Worm (Caenorhabditis elegans) whole organism, L3 larva: ENCODE results near the gene srg-41.

ENCODE experiments used
- aly-2 ChIP-seq: fragments of 150-350 bp; optimal IDR thresholded peaks from 2 replicates; lab custom pipeline; 2014; ENCODE audit warnings: missing biosample characterization, missing genetic modification characterization
- ama-1 ChIP-seq: fragments of 150-350 bp; optimal IDR thresholded peaks from 2 replicates; lab custom pipeline; 2018
- ceh-16 ChIP-seq: sonication (generic microtip); optimal IDR thresholded peaks from 2 replicates; lab custom pipeline; 2017; ENCODE audit warnings: missing biosample characterization, missing genetic modification characterization
- ceh-28 ChIP-seq: fragments of 150-350 bp; optimal IDR thresholded peaks from 2 replicates; lab custom pipeline; 2014; ENCODE audit warnings: missing biosample characterization, missing genetic modification reagents, missing genetic modification characterization
- ceh-82 ChIP-seq: fragments of 150-350 bp; optimal IDR thresholded peaks from 2 replicates; lab custom pipeline; 2014; ENCODE audit warnings: missing biosample characterization, missing genetic modification characterization
- daf-12 ChIP-seq: fragments of 150-350 bp; optimal IDR thresholded peaks from 2 replicates; lab custom pipeline; 2014; ENCODE audit warnings: missing biosample characterization, missing genetic modification reagents, missing genetic modification characterization
- egl-5 ChIP-seq: fragments of 150-350 bp; optimal IDR thresholded peaks from 2 replicates; lab custom pipeline; 2017; ENCODE audit warnings: missing biosample characterization, missing genetic modification reagents, missing genetic modification characterization, inconsistent platforms
- elt-1 ChIP-seq: fragments of 150-350 bp; optimal IDR thresholded peaks from 2 replicates; lab custom pipeline; 2014; ENCODE audit warnings: missing biosample characterization, missing genetic modification characterization
- elt-2 ChIP-seq: sonication (generic microtip); optimal IDR thresholded peaks from 2 replicates; lab custom pipeline; 2016; ENCODE audit warnings: missing genetic modification reagents, mild to moderate bottlenecking, missing genetic modification characterization, missing compliant biosample characterization
- elt-3 ChIP-seq, 3 experiments: fragments of 150-350 bp in 1 of 3; sonication (generic microtip) in 2 of 3; optimal IDR thresholded peaks; 2 replicates in 2 of 3; 4 replicates in 1 of 3; lab custom pipeline; 2014 to 2017; ENCODE audit warnings: missing biosample characterization in 3 of 3, missing genetic modification characterization in 3 of 3
- eor-1 ChIP-seq, 2 experiments: fragments of 150-350 bp; optimal IDR thresholded peaks; 2 replicates each; lab custom pipeline; 2014 to 2018; ENCODE audit warnings: missing biosample characterization in 2 of 2, missing genetic modification characterization in 2 of 2
- fkh-10 ChIP-seq: sonication (generic microtip); optimal IDR thresholded peaks from 2 replicates; lab custom pipeline; 2017; ENCODE audit warnings: missing biosample characterization, missing genetic modification reagents, missing genetic modification characterization
- fkh-2 ChIP-seq: fragments of 150-350 bp; optimal IDR thresholded peaks from 2 replicates; lab custom pipeline; 2014; ENCODE audit warnings: missing biosample characterization, missing genetic modification reagents, missing genetic modification characterization
- hmg-11 ChIP-seq: sonication (generic microtip); optimal IDR thresholded peaks from 2 replicates; lab custom pipeline; 2016; ENCODE audit warnings: missing genetic modification characterization, missing compliant biosample characterization
- jun-1 ChIP-seq: fragments of 150-350 bp; optimal IDR thresholded peaks from 2 replicates; lab custom pipeline; 2014; ENCODE audit warnings: missing biosample characterization, missing genetic modification reagents, missing genetic modification characterization
- lin-39 ChIP-seq: fragments of 150-350 bp; optimal IDR thresholded peaks from 2 replicates; lab custom pipeline; 2018; ENCODE audit warnings: missing biosample characterization, missing genetic modification reagents, missing genetic modification characterization
- lsy-12 ChIP-seq: sonication (generic microtip); optimal IDR thresholded peaks from 2 replicates; lab custom pipeline; 2016; ENCODE audit warnings: mild to moderate bottlenecking, missing genetic modification characterization, missing compliant biosample characterization
- mdl-1 ChIP-seq: fragments of 150-350 bp; optimal IDR thresholded peaks from 2 replicates; lab custom pipeline; 2014; ENCODE audit warnings: missing biosample characterization, missing genetic modification characterization
- mml-1 ChIP-seq: fragments of 150-350 bp; sonication (generic microtip); optimal IDR thresholded peaks from 3 replicates; lab custom pipeline; 2014; ENCODE audit warnings: missing biosample characterization, missing genetic modification characterization
- nfya-1 ChIP-seq: sonication (generic microtip); optimal IDR thresholded peaks from 2 replicates; lab custom pipeline; 2017; ENCODE audit warnings: missing genetic modification characterization, mild to moderate bottlenecking, missing compliant biosample characterization, antibody characterized with exemption, moderate library complexity; ENCODE audit not compliant: insufficient read depth
- nhr-11 ChIP-seq: fragments of 150-350 bp; optimal IDR thresholded peaks from 2 replicates; lab custom pipeline; 2014; ENCODE audit warnings: missing biosample characterization, missing genetic modification characterization
- nhr-12 ChIP-seq: fragments of 150-350 bp; optimal IDR thresholded peaks from 2 replicates; lab custom pipeline; 2014; ENCODE audit warnings: missing biosample characterization, missing genetic modification characterization
- nhr-23 ChIP-seq: fragments of 150-350 bp; optimal IDR thresholded peaks from 2 replicates; lab custom pipeline; 2014; ENCODE audit warnings: missing biosample characterization, missing genetic modification reagents, missing genetic modification characterization
- nhr-237 ChIP-seq: fragments of 150-350 bp; optimal IDR thresholded peaks from 2 replicates; lab custom pipeline; 2014; ENCODE audit warnings: missing biosample characterization, missing genetic modification characterization
- nhr-25 ChIP-seq: sonication (generic microtip); optimal IDR thresholded peaks from 2 replicates; lab custom pipeline; 2017; ENCODE audit warnings: missing biosample characterization, missing genetic modification characterization
- nhr-28 ChIP-seq: fragments of 150-350 bp; optimal IDR thresholded peaks from 2 replicates; lab custom pipeline; 2014; ENCODE audit warnings: missing biosample characterization, missing genetic modification characterization
- nhr-67 ChIP-seq: fragments of 150-350 bp; optimal IDR thresholded peaks from 2 replicates; lab custom pipeline; 2014; ENCODE audit warnings: missing biosample characterization, missing genetic modification characterization
- nhr-76 ChIP-seq: fragments of 150-350 bp; sonication (generic microtip); optimal IDR thresholded peaks from 5 replicates; lab custom pipeline; 2014; ENCODE audit warnings: missing biosample characterization, missing genetic modification characterization
- nhr-77 ChIP-seq: fragments of 150-350 bp; optimal IDR thresholded peaks from 2 replicates; lab custom pipeline; 2014; ENCODE audit warnings: missing biosample characterization, missing genetic modification characterization
- pha-4 ChIP-seq: fragments of 150-350 bp; optimal IDR thresholded peaks from 2 replicates; lab custom pipeline; 2014; ENCODE audit warnings: missing biosample characterization, missing genetic modification reagents, missing genetic modification characterization
- sea-2 ChIP-seq: fragments of 150-350 bp; sonication (generic microtip); optimal IDR thresholded peaks from 4 replicates; lab custom pipeline; 2014; ENCODE audit warnings: missing biosample characterization, missing genetic modification reagents, missing genetic modification characterization
- skn-1 ChIP-seq: fragments of 150-350 bp; optimal IDR thresholded peaks from 2 replicates; lab custom pipeline; 2014; ENCODE audit warnings: missing biosample characterization, missing genetic modification characterization
- snpc-4 ChIP-seq: fragments of 150-350 bp; optimal IDR thresholded peaks from 2 replicates; lab custom pipeline; 2014; ENCODE audit warnings: missing biosample characterization, missing genetic modification characterization
- tbx-2 ChIP-seq: sonication (generic microtip); optimal IDR thresholded peaks from 2 replicates; lab custom pipeline; 2016; ENCODE audit warnings: mild to moderate bottlenecking, missing genetic modification characterization, missing compliant biosample characterization
- unc-39 ChIP-seq: sonication (generic microtip); optimal IDR thresholded peaks from 4 replicates; lab custom pipeline; 2017; ENCODE audit warnings: missing biosample characterization, missing genetic modification characterization
- unc-62 ChIP-seq: fragments of 150-350 bp; sonication (generic microtip); optimal IDR thresholded peaks from 4 replicates; lab custom pipeline; 2014; ENCODE audit warnings: missing biosample characterization, missing genetic modification reagents, missing genetic modification characterization
- zag-1 ChIP-seq: fragments of 150-350 bp; optimal IDR thresholded peaks from 2 replicates; lab custom pipeline; 2014; ENCODE audit warnings: missing biosample characterization, missing genetic modification characterization
- ztf-11 ChIP-seq: fragments of 150-350 bp; optimal IDR thresholded peaks from 2 replicates; lab custom pipeline; 2014; ENCODE audit warnings: missing biosample characterization, missing genetic modification characterization
- ztf-4 ChIP-seq: fragments of 150-350 bp; optimal IDR thresholded peaks from 2 replicates; lab custom pipeline; 2014; ENCODE audit warnings: missing biosample characterization, missing genetic modification characterization

The srg-41 gene

ce11 chrV:11174663-11175062 lies 13.0 kb upstream of the srg-41 start:
- TF ChIP-seq snpc-4 (tag; lab: Kevin White, UChicago): peak; percentile 95
- TF ChIP-seq elt-1 (tag; lab: Kevin White, UChicago): no peak
- TF ChIP-seq hmg-11 (tag; lab: Kevin White, UChicago): peak; percentile 34
- TF ChIP-seq zag-1: no peak
- TF ChIP-seq nfya-1 (tag; lab: Kevin White, UChicago): peak; percentile 2
- TF ChIP-seq mml-1 (tag; lab: Kevin White, UChicago): no peak
- TF ChIP-seq ceh-28 (tag; lab: Kevin White, UChicago): no peak
- no peak for TF ChIP-seq nhr-76
- TF ChIP-seq elt-2 (tag; lab: Kevin White, UChicago): peak; percentile 26
- TF ChIP-seq lin-39 (tag; lab: Kevin White, UChicago): peak; percentile 35
- TF ChIP-seq egl-5: no peak
- TF ChIP-seq nhr-23 (tag; lab: Kevin White, UChicago): no peak
- no peak for TF ChIP-seq nhr-25 (tag; lab: Kevin White, UChicago)

DNA sequence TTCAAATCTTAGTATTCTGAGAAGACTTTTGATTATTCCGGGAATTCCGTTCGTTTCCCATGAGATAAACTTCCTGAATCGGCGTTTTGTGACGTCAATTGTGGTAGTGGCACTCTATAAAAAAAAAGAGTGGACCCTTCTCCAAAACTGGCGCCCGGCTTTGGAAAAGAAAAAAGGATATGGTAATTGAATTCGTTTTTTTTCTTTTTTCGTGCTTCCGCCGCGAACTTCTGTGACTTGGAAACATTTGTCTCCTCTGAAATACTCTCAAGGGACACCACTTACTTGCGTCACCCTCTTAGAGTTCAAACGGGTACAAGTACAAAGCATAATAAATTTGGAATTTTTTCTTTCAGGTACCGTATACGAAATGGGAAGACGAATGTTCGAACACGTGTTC lies 11.0 kb upstream of the srg-41 start:
- TF ChIP-seq fkh-10: peak; percentile 19
- TF ChIP-seq lin-39 (tag; lab: Kevin White, UChicago): no peak

ce11 chrV:11171906-11172305 lies 10.2 kb upstream of the srg-41 start, which contains the start of gene T19C4.5:
T19C4.5 (plus strand) TSS chrV:11172213.
- TF ChIP-seq egl-5 (no peak), fkh-2 (tag; lab: Kevin White, UChicago) (no peak), ama-1 (lab: Kevin White, UChicago) (no peak), skn-1 (tag; lab: Kevin White, UChicago) (no peak), eor-1 (tag; optimal IDR thresholded peaks at IDR 0.05; lab: Kevin White, UChicago) (no peak), nhr-11 (tag; lab: Kevin White, UChicago) (no peak), ztf-11 (tag; lab: Kevin White, UChicago) (no peak), unc-62 (GFP tag; lab: Kevin White, UChicago) (no peak), nhr-67 (tag; lab: Kevin White, UChicago) (no peak), pha-4 (tag; lab: Kevin White, UChicago) (no peak), ceh-16 (tag; lab: Kevin White, UChicago) (no peak), ztf-4 (tag; lab: Kevin White, UChicago) (no peak), snpc-4 (tag; lab: Kevin White, UChicago) (no peak), zag-1 (no peak), sea-2 (no peak)

DNA sequence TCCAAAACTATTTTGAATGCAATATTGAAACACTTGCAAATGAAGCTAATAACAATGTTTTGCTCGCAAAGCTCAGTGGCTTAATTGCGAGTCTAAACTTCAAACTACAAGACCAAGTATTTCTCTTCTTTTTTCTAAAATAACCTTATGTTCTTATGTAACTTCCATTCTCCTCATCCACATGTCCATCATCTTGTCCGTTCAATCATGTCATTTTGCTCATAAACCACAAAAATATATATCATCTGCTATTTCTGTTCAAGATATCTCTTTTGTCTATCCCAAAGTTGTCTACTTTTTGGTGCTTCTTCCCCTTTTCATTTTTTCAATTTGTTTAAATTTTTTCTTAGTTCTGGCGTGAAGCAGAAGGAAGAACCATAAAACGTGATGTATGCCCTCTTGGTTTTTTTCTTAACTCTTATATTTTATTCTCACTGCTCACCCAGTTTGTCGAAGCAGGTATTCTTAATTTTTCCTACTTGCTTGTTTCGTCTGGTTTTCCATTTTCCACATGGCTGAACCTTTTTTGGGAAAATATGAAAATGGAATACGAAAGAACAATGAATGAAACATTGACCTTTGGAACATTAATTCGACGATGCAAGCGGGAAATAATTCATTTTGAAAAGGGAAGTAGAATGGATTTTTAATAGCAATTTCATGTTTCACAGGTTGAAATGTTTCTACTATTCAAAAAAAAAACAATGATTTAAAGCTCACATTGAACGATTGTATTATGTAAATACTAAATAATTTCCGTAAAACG lies 9.1 kb upstream of the srg-41 start:
- TF ChIP-seq daf-12 (tag; lab: Kevin White, UChicago): no peak
- TF ChIP-seq mdl-1 (tag; lab: Kevin White, UChicago): no peak
- TF ChIP-seq ztf-11 (tag; lab: Kevin White, UChicago): no peak
- TF ChIP-seq nhr-12 (tag; lab: Kevin White, UChicago): no peak
- no peak for TF ChIP-seq skn-1 (tag; lab: Kevin White, UChicago)
- TF ChIP-seq ceh-16 (tag; lab: Kevin White, UChicago): no peak
- no peak for TF ChIP-seq elt-1 (tag; lab: Kevin White, UChicago)
- TF ChIP-seq nhr-237 (tag; lab: Kevin White, UChicago): no peak
- no peak for TF ChIP-seq ama-1 (lab: Kevin White, UChicago)
- no peak for TF ChIP-seq unc-62 (GFP tag; lab: Kevin White, UChicago)
- no peak for TF ChIP-seq zag-1
- TF ChIP-seq ztf-4 (tag; lab: Kevin White, UChicago): no peak
- no peak for TF ChIP-seq fkh-10
- TF ChIP-seq, all 47 proteins: peak for 0

DNA sequence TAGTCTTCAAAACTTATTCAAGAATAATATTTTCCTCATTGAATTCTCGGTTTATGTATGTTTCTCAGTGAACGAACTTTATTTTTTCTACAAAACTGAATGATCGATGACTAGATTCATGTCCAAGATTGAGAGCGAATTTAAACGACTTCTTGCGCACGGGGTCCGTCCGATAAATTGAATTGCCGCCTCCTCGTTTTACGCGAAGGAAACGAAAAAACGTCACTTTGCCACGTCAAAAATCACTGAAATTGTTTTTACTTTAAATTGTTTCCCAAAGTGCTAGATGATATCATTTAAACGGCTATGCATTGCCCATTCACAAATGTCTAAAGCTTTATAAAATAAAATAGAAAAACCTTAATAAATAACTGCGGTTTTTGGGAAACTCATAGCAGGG lies 6.1 kb upstream of the srg-41 start:
- TF ChIP-seq fkh-10 (peak; percentile 60), nhr-76 (no peak)

DNA sequence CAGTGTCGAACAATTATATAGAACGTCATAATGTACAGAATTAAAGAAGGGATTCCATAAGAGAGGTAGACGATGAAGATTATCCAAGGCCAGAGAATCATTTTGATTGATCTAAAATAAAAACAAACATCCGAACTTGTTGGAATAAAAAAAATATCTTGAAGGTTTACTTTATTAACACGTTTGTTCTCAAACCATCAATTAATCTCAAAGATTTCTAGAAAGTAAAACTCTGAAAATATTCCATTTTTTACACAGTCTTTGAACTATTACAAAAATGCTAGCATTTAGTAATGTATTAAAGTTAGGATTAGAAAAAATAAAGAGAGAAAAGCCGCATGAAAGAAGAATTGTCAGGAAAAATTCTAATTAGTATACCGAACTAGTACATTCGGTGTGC lies 2.8 kb upstream of the srg-41 start, which contains the start of gene srg-40:
srg-40 (minus strand) TSS at position 101 of the 400 bp plus-strand sequence.
- TF ChIP-seq nhr-25 (tag; lab: Kevin White, UChicago) (no peak), nhr-11 (tag; lab: Kevin White, UChicago) (no peak), elt-3 (tag; optimal IDR thresholded peaks at IDR 0.05; lab: Kevin White, UChicago) (no peak), nhr-77 (tag; lab: Kevin White, UChicago) (no peak), unc-39 (tag; lab: Kevin White, UChicago) (no peak), lsy-12 (no peak), pha-4 (tag; lab: Kevin White, UChicago) (no peak), nhr-28 (tag; lab: Kevin White, UChicago) (no peak), mdl-1 (tag; lab: Kevin White, UChicago) (no peak), ceh-82 (no peak), tbx-2 (tag; lab: Kevin White, UChicago) (no peak), nfya-1 (tag; lab: Kevin White, UChicago) (no peak), jun-1 (tag; lab: Kevin White, UChicago) (no peak), aly-2 (tag; lab: Kevin White, UChicago) (no peak), nhr-237 (tag; lab: Kevin White, UChicago) (no peak), nhr-23 (tag; lab: Kevin White, UChicago) (no peak), skn-1 (tag; lab: Kevin White, UChicago) (no peak), mml-1 (tag; lab: Kevin White, UChicago) (no peak)
